Worm (Caenorhabditis elegans) whole organism, L4/young adult: Measurements from ENCODE around the gene C27F2.9.

Source experiments
- W03F9.2 ChIP-seq: fragments of 150-350 bp; optimal IDR thresholded peaks from 2 replicates; lab custom pipeline; 2014; ENCODE audit warnings: missing biosample characterization, missing genetic modification characterization
- dao-5 ChIP-seq: sonication (generic microtip); optimal IDR thresholded peaks from 2 replicates; lab custom pipeline; 2016; ENCODE audit warnings: missing genotype, missing genetic modification characterization, moderate library complexity, missing compliant biosample characterization
- him-1 ChIP-seq: sonication (generic microtip); optimal IDR thresholded peaks from 2 replicates; lab custom pipeline; 2016; ENCODE audit warnings: missing genotype, missing genetic modification reagents, missing genetic modification characterization, missing compliant biosample characterization

ce11 chrIII:4917960-4918712 is 44.7 kb downstream of the C27F2.9 start, which contains the start of gene rpb-8:
- TF ChIP-seq dao-5 (tag; lab: Kevin White, UChicago) (no peak), him-1 (tag; lab: Kevin White, UChicago) (no peak), W03F9.2 (peak; percentile 60)
